Worm (Caenorhabditis elegans): Measurements from ENCODE around the gene pals-39.

DNA sequence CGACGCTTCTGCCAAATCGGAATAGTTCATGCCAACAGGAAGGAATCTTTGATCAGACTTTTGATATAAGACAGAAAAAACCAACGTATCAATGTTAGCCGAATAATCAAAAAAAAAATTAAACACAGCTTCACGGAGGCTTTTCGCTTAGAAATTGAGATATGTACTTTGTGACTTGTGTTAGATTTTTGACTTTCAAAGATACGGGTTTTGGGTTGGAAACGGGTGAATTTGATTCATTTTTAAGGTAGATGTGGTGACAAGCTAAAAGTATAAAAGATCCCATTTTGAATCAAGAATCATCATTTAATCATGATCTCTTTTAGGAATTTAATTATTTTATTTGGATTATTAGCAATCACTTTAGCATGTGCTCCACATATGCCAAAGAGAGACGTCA is 41.3 kb downstream of the pals-39 start, which contains the start of gene K01D12.8:
- TF ChIP-seq lsy-2 (tag; optimal IDR thresholded peaks at IDR 0.05) (no peak), nhr-12 (tag; optimal IDR thresholded peaks at IDR 0.05) (no peak), vab-15 (tag; optimal IDR thresholded peaks at IDR 0.05) (no peak), lin-15B (tag; optimal IDR thresholded peaks at IDR 0.05) (no peak), unc-130 (tag; optimal IDR thresholded peaks at IDR 0.05) (no peak), ceh-82 (tag; optimal IDR thresholded peaks at IDR 0.05) (no peak), C34B4.2 (tag; optimal IDR thresholded peaks at IDR 0.05) (no peak), ama-1 (optimal IDR thresholded peaks at IDR 0.05) (no peak), nhr-237 (tag; optimal IDR thresholded peaks at IDR 0.05) (no peak), sptf-1 (tag; optimal IDR thresholded peaks at IDR 0.05) (no peak), tbx-2 (tag; optimal IDR thresholded peaks at IDR 0.05) (no peak), alr-1 (tag; optimal IDR thresholded peaks at IDR 0.05; ENCODE audit: borderline replicate concordance) (no peak)
